Worm (Caenorhabditis elegans) whole organism, young adult: ENCODE results near the gene ZK622.4.

Experiments used
- F22D6.2 ChIP-seq: sonication (generic microtip); optimal IDR thresholded peaks from 2 replicates; lab custom pipeline; 2016; ENCODE audit warnings: mild to moderate bottlenecking, missing genetic modification characterization, missing compliant biosample characterization
- F39B2.1 ChIP-seq: fragments of 200-800 bp; sonication (Bioruptor generic); IDR thresholded peaks from 2 replicates; pipeline ENCODE4 v1.3.6; 2022; ENCODE audit warnings: missing genetic modification reagents, missing genetic modification characterization, missing compliant biosample characterization
- F52B5.7 ChIP-seq: sonication (generic microtip); optimal IDR thresholded peaks from 2 replicates; lab custom pipeline; 2016; ENCODE audit warnings: mild to moderate bottlenecking, missing genetic modification characterization, missing compliant biosample characterization
- K12H6.12 ChIP-seq: fragments of 200-800 bp; sonication (Bioruptor generic); optimal IDR thresholded peaks from 2 replicates; lab custom pipeline; 2018; ENCODE audit warnings: mild to moderate bottlenecking, missing genetic modification characterization, missing compliant biosample characterization
- T07F8.4 ChIP-seq: sonication (generic microtip); optimal IDR thresholded peaks from 2 replicates; lab custom pipeline; 2016; ENCODE audit warnings: mild to moderate bottlenecking, missing genetic modification characterization, moderate library complexity, missing compliant biosample characterization
- T26A5.8 ChIP-seq: sonication (generic microtip); optimal IDR thresholded peaks from 2 replicates; lab custom pipeline; 2016; ENCODE audit warnings: missing genetic modification characterization, missing compliant biosample characterization
- Y53G8AR.9 ChIP-seq: fragments of 200-800 bp; sonication (Bioruptor generic); conservative IDR thresholded peaks from 2 replicates; pipeline ENCODE4 v1.3.6; 2022; ENCODE audit warnings: missing genetic modification reagents, missing genetic modification characterization, missing compliant biosample characterization
- Y67H2A.10 ChIP-seq: fragments of 200-800 bp; sonication (Bioruptor generic); conservative IDR thresholded peaks from 2 replicates; pipeline ENCODE4 v1.3.6; 2022; ENCODE audit warnings: missing genetic modification reagents, missing genetic modification characterization, missing compliant biosample characterization
- ZK185.1 ChIP-seq: sonication (generic microtip); optimal IDR thresholded peaks from 2 replicates; lab custom pipeline; 2016; ENCODE audit warnings: mild to moderate bottlenecking, missing genetic modification characterization, missing compliant biosample characterization; ENCODE audit not compliant: poor library complexity, severe bottlenecking
- attf-5 ChIP-seq: fragments of 200-800 bp; sonication (Bioruptor generic); optimal IDR thresholded peaks from 2 replicates; lab custom pipeline; 2018; ENCODE audit warnings: mild to moderate bottlenecking, missing genetic modification characterization, missing compliant biosample characterization
- cebp-1 ChIP-seq, 2 experiments: fragments of 200-800 bp in 1 of 2; sonication (Bioruptor generic) in 1 of 2; sonication (generic microtip) in 1 of 2; IDR thresholded peaks in 1 of 2; optimal IDR thresholded peaks in 1 of 2; 2 replicates each; pipeline versions ENCODE4 v1.3.6 to Lab custom; 2017 to 2022; ENCODE audit warnings: missing compliant biosample characterization in 2 of 2, missing genetic modification characterization in 2 of 2, mild to moderate bottlenecking in 1 of 2, missing genetic modification reagents in 1 of 2, moderate library complexity in 1 of 2
- cebp-2 ChIP-seq: fragments of 200-800 bp; sonication (Bioruptor generic); IDR thresholded peaks from 2 replicates; pipeline ENCODE4 v1.3.6; 2022; ENCODE audit warnings: missing genetic modification characterization, missing compliant biosample characterization
- ceh-100 ChIP-seq: fragments of 200-800 bp; sonication (Bioruptor generic); IDR thresholded peaks from 2 replicates; pipeline ENCODE4 v1.3.6; 2022; ENCODE audit warnings: missing genetic modification reagents, missing genetic modification characterization, missing compliant biosample characterization
- ceh-91 ChIP-seq: fragments of 200-800 bp; sonication (Bioruptor generic); IDR thresholded peaks from 2 replicates; pipeline ENCODE4 v1.3.6; 2022; ENCODE audit warnings: missing genetic modification reagents, missing genetic modification characterization, missing compliant biosample characterization
- chd-7 ChIP-seq: sonication (generic microtip); optimal IDR thresholded peaks from 2 replicates; lab custom pipeline; 2016; ENCODE audit warnings: mild to moderate bottlenecking, missing genetic modification characterization, moderate library complexity, missing compliant biosample characterization
- dox-1 ChIP-seq: fragments of 200-800 bp; sonication (Bioruptor generic); IDR thresholded peaks from 2 replicates; pipeline ENCODE4 v1.3.6; 2022; ENCODE audit warnings: missing genetic modification reagents, missing genetic modification characterization, missing compliant biosample characterization
- egl-44 ChIP-seq: fragments of 200-800 bp; sonication (Bioruptor generic); IDR thresholded peaks from 2 replicates; pipeline ENCODE4 v1.3.6; 2022; ENCODE audit warnings: missing genetic modification reagents, missing genetic modification characterization, missing compliant biosample characterization
- ekl-4 ChIP-seq: fragments of 200-800 bp; sonication (Bioruptor generic); IDR thresholded peaks from 2 replicates; pipeline ENCODE4 v1.3.6; 2022; ENCODE audit warnings: missing genetic modification reagents, missing genetic modification characterization, missing compliant biosample characterization
- him-1 ChIP-seq: sonication (generic microtip); optimal IDR thresholded peaks from 2 replicates; lab custom pipeline; 2016; ENCODE audit warnings: missing genotype, missing genetic modification reagents, missing genetic modification characterization, missing compliant biosample characterization
- let-607 ChIP-seq, 2 experiments: fragments of 200-800 bp in 1 of 2; sonication (Bioruptor generic) in 1 of 2; sonication (generic microtip) in 1 of 2; optimal IDR thresholded peaks; 2 replicates each; lab custom pipeline; 2016 to 2018; ENCODE audit warnings: mild to moderate bottlenecking in 2 of 2, missing compliant biosample characterization in 2 of 2, missing genetic modification characterization in 2 of 2, moderate library complexity in 2 of 2, missing genotype in 1 of 2
- lir-1 ChIP-seq: fragments of 200-800 bp; sonication (Bioruptor generic); conservative IDR thresholded peaks from 2 replicates; pipeline ENCODE4 v1.3.6; 2022; ENCODE audit warnings: missing genetic modification reagents, missing genetic modification characterization, missing compliant biosample characterization
- lsl-1 ChIP-seq: fragments of 200-800 bp; sonication (Bioruptor generic); optimal IDR thresholded peaks from 2 replicates; lab custom pipeline; 2018; ENCODE audit warnings: mild to moderate bottlenecking, missing genetic modification characterization, moderate library complexity, missing compliant biosample characterization
- lsy-27 ChIP-seq: sonication (generic microtip); optimal IDR thresholded peaks from 2 replicates; lab custom pipeline; 2017; ENCODE audit warnings: missing genetic modification characterization, mild to moderate bottlenecking, missing compliant biosample characterization, antibody characterized with exemption, missing genotype, borderline replicate concordance; ENCODE audit not compliant: insufficient read depth
- madf-6 ChIP-seq: fragments of 200-800 bp; sonication (Bioruptor generic); IDR thresholded peaks from 2 replicates; pipeline ENCODE4 v1.3.6; 2022; ENCODE audit warnings: missing genetic modification reagents, missing genetic modification characterization, missing compliant biosample characterization
- nfya-2 ChIP-seq: fragments of 200-800 bp; sonication (Bioruptor generic); IDR thresholded peaks from 2 replicates; pipeline ENCODE4 v1.3.6; 2022; ENCODE audit warnings: missing genetic modification reagents, missing genetic modification characterization, missing compliant biosample characterization
- nfyb-1 ChIP-seq: fragments of 200-800 bp; sonication (Bioruptor generic); IDR thresholded peaks from 2 replicates; pipeline ENCODE4 v1.3.6; 2022; ENCODE audit warnings: missing genetic modification reagents, missing genetic modification characterization, missing compliant biosample characterization
- pbrm-1 ChIP-seq: fragments of 200-800 bp; sonication (Bioruptor generic); IDR thresholded peaks from 2 replicates; pipeline ENCODE4 v1.3.6; 2022; ENCODE audit warnings: missing genetic modification reagents, missing genetic modification characterization, missing compliant biosample characterization
- rcor-1 ChIP-seq: fragments of 200-800 bp; sonication (Bioruptor generic); IDR thresholded peaks from 2 replicates; pipeline ENCODE4 v1.3.6; 2022; ENCODE audit warnings: missing genetic modification reagents, missing genetic modification characterization, missing compliant biosample characterization
- snpc-1.1 ChIP-seq: sonication (generic microtip); optimal IDR thresholded peaks from 2 replicates; lab custom pipeline; 2017; ENCODE audit warnings: missing genetic modification characterization, mild to moderate bottlenecking, missing compliant biosample characterization, antibody characterized with exemption, moderate library complexity, missing genotype, missing genetic modification reagents; ENCODE audit not compliant: insufficient read depth
- snpc-3.4 ChIP-seq: sonication (generic microtip); optimal IDR thresholded peaks from 2 replicates; lab custom pipeline; 2017; ENCODE audit warnings: missing genetic modification characterization, mild to moderate bottlenecking, missing compliant biosample characterization, antibody characterized with exemption, moderate library complexity, missing genotype, missing genetic modification reagents
- tbx-9 ChIP-seq: sonication (generic microtip); optimal IDR thresholded peaks from 2 replicates; lab custom pipeline; 2016; ENCODE audit warnings: borderline replicate concordance, missing genetic modification characterization, inconsistent platforms, missing compliant biosample characterization
- zfh-2 ChIP-seq: fragments of 200-800 bp; sonication (Bioruptor generic); conservative IDR thresholded peaks from 2 replicates; pipeline ENCODE4 v1.3.6; 2022; ENCODE audit warnings: missing genetic modification reagents, missing genetic modification characterization, missing compliant biosample characterization
- zim-3 ChIP-seq: sonication (generic microtip); optimal IDR thresholded peaks from 2 replicates; lab custom pipeline; 2017; ENCODE audit warnings: mild to moderate bottlenecking, missing genetic modification characterization, moderate library complexity, missing compliant biosample characterization
- ztf-25 ChIP-seq: fragments of 200-800 bp; sonication (Bioruptor generic); IDR thresholded peaks from 2 replicates; pipeline ENCODE4 v1.3.6; 2022; ENCODE audit warnings: missing genetic modification reagents, missing genetic modification characterization, missing compliant biosample characterization
- ztf-6 ChIP-seq: fragments of 200-800 bp; sonication (Bioruptor generic); IDR thresholded peaks from 2 replicates; pipeline ENCODE4 v1.3.6; 2022; ENCODE audit warnings: missing genetic modification reagents, missing genetic modification characterization, missing compliant biosample characterization

Gene ZK622.4

DNA sequence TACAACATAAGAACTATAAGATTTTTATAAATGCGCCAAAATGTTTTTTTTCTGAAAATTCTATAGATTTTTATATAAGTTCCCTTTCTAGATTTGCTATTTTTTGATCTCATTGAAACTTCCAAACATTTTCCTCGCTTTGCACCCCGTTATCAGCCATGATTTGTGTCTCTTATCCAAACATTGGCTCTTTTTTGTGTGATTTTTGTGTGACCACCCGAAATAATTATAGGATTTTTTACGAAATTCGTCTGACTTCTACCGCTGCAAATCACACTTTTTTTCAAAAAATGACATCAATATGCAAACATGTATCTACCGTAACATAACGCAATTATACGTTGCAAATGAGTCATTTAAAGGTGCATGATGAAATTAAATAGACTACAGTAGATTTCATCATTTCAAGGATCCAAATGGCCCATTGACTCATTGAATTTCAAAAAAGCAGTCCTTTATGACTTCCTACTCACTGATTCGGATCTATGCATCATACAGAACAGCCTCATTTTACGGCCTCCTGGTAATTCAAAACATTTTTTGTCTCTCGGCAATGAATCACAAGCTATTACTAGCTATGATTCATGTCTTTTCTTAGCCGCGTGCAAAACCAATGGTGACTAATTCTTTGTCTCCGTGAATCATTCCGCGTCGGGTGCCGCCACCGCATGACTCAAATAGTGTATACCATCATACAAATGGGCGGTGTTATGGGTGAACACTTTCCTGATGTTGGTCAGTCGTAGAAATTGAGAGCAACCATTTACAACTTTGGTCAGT is 40.0 kb downstream of the ZK622.4 start:
- 0 out of 2 replicates have a peak, but pooled peaks have one; percentile 12 for TF ChIP-seq nfyb-1
- TF ChIP-seq ceh-91 (GFP tag; lab: Robert Waterston, UW) = no peak
- no peak for TF ChIP-seq him-1 (tag; lab: Kevin White, UChicago)
- TF ChIP-seq cebp-1 (GFP tag; IDR thresholded peaks at IDR 0.05; lab: Robert Waterston, UW) = no peak
- TF ChIP-seq cebp-1 (tag; optimal IDR thresholded peaks at IDR 0.05; lab: Kevin White, UChicago) = peak; percentile 28
- TF ChIP-seq Y53G8AR.9 (GFP tag; lab: Robert Waterston, UW) = no peak
- TF ChIP-seq, all 124 proteins: peak for 2

- TF ChIP-seq F39B2.1 (GFP tag; lab: Robert Waterston, UW) (no peak), snpc-3.4 (tag; lab: Kevin White, UChicago) (peak; percentile 38), F22D6.2 (no peak)
Observed at ce11 chrII:5333729-5334255, 41.3 kb downstream of the ZK622.4 start.

ce11 chrII:5334628-5335027 is 42.1 kb downstream of the ZK622.4 start:
- TF ChIP-seq cebp-2 (GFP tag; lab: Robert Waterston, UW) (no peak), ztf-25 (GFP tag; lab: Robert Waterston, UW) (no peak), nfya-2 (no peak), lsy-27 (tag; lab: Kevin White, UChicago) (no peak), zim-3 (no peak), ZK185.1 (tag; lab: Kevin White, UChicago) (no peak), ztf-6 (GFP tag; lab: Robert Waterston, UW) (no peak), lsl-1 (GFP tag; lab: Kevin White, UChicago) (no peak), F22D6.2 (no peak), Y53G8AR.9 (GFP tag; lab: Robert Waterston, UW) (no peak), Y67H2A.10 (GFP tag; lab: Robert Waterston, UW) (no peak)

- TF ChIP-seq chd-7 (tag; lab: Kevin White, UChicago) = peak; percentile 15
- TF ChIP-seq egl-44 (GFP tag; lab: Robert Waterston, UW) = no peak
Observed at ce11 chrII:5335370-5336034, 43.0 kb downstream of the ZK622.4 start.

DNA sequence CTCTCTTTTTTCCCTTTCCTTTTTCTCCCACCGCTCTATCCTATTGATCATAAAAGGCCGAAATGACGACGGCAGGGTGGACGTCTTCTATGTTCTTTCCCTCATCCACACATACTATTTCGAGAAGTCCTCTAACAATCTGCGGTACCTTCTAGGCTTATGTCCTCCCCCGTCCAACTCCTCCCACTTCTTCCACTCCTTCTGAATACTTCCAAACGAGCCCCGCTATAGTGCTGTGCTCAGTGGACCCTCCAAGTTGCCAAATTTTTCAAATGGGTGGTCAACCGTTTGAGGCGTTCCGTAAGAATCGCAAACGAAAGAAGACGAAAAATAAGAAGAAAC is 43.5 kb downstream of the ZK622.4 start:
- TF ChIP-seq F52B5.7 (peak; percentile 38), ekl-4 (GFP tag; lab: Robert Waterston, UW) (no peak), zim-3 (peak; percentile 68), snpc-1.1 (tag; lab: Kevin White, UChicago) (no peak), zfh-2 (GFP tag; lab: Robert Waterston, UW) (0 out of 2 replicates have a peak, but pooled peaks have one; percentile 29), let-607 (tag; optimal IDR thresholded peaks at IDR 0.05; lab: Kevin White, UChicago) (peak in 1 of 2 experiments; percentile 17), dox-1 (GFP tag; lab: Robert Waterston, UW) (peak; percentile 29; the same call in 1 of the 2 replicates), F39B2.1 (GFP tag; lab: Robert Waterston, UW) (no peak), T26A5.8 (tag; lab: Kevin White, UChicago) (no peak), madf-6 (GFP tag; lab: Robert Waterston, UW) (0 out of 2 replicates have a peak, but pooled peaks have one; percentile 27), cebp-1 (GFP tag; IDR thresholded peaks at IDR 0.05; lab: Robert Waterston, UW) (no peak), cebp-1 (tag; optimal IDR thresholded peaks at IDR 0.05; lab: Kevin White, UChicago) (peak; percentile 36), lir-1 (GFP tag; lab: Robert Waterston, UW) (no peak), chd-7 (tag; lab: Kevin White, UChicago) (peak; percentile 24), nfyb-1 (0 out of 2 replicates have a peak, but pooled peaks have one; percentile 55), T07F8.4 (no peak), K12H6.12 (peak; percentile 0), rcor-1 (peak; percentile 32; the same call in 1 of the 2 replicates), attf-5 (GFP tag; lab: Kevin White, UChicago) (no peak), ceh-100 (GFP tag; lab: Robert Waterston, UW) (0 out of 2 replicates have a peak, but pooled peaks have one; percentile 15), pbrm-1 (0 out of 2 replicates have a peak, but pooled peaks have one; percentile 42), tbx-9 (tag; lab: Kevin White, UChicago) (no peak)
